Worm (Caenorhabditis elegans) whole organism, mixed stage, embryonic: ENCODE measurements around the gene nlp-3.

Experiments used
- drap-1 ChIP-seq: fragments of 200-800 bp; sonication (Bioruptor generic); optimal IDR thresholded peaks from 3 replicates; lab custom pipeline; 2018; ENCODE audit warnings: mild to moderate bottlenecking, missing genetic modification characterization, missing compliant biosample characterization
- elt-3 ChIP-seq: fragments of 150-350 bp; optimal IDR thresholded peaks from 2 replicates; lab custom pipeline; 2014; ENCODE audit warnings: missing biosample characterization, missing genetic modification characterization
- flh-1 ChIP-seq: fragments of 200-800 bp; sonication (Bioruptor generic); optimal IDR thresholded peaks from 2 replicates; lab custom pipeline; 2018; ENCODE audit warnings: mild to moderate bottlenecking, missing genetic modification characterization, moderate library complexity, missing compliant biosample characterization
- hlh-1 ChIP-seq: fragments of 150-350 bp; optimal IDR thresholded peaks from 2 replicates; lab custom pipeline; 2014; ENCODE audit warnings: missing biosample characterization, missing genetic modification reagents, missing genetic modification characterization
- lsy-2 ChIP-seq: fragments of 150-350 bp; optimal IDR thresholded peaks from 2 replicates; lab custom pipeline; 2014; ENCODE audit warnings: missing biosample characterization, missing genetic modification characterization
- nhr-12 ChIP-seq: fragments of 150-350 bp; optimal IDR thresholded peaks from 2 replicates; lab custom pipeline; 2014; ENCODE audit warnings: missing biosample characterization, missing genetic modification characterization
- nhr-2 ChIP-seq: fragments of 150-350 bp; optimal IDR thresholded peaks from 2 replicates; lab custom pipeline; 2014; ENCODE audit warnings: missing biosample characterization, missing genetic modification characterization
- nhr-76 ChIP-seq: sonication (generic microtip); optimal IDR thresholded peaks from 2 replicates; lab custom pipeline; 2017; ENCODE audit warnings: missing biosample characterization, missing genetic modification characterization
- snpc-4 ChIP-seq: fragments of 150-350 bp; optimal IDR thresholded peaks from 2 replicates; lab custom pipeline; 2014; ENCODE audit warnings: missing biosample characterization, missing genetic modification characterization
- sptf-1 ChIP-seq: sonication (generic microtip); optimal IDR thresholded peaks from 2 replicates; lab custom pipeline; 2017; ENCODE audit warnings: mild to moderate bottlenecking, missing genetic modification characterization, moderate library complexity, missing compliant biosample characterization
- unc-39 ChIP-seq: fragments of 150-350 bp; optimal IDR thresholded peaks from 2 replicates; lab custom pipeline; 2014; ENCODE audit warnings: missing biosample characterization, missing genetic modification characterization

DNA sequence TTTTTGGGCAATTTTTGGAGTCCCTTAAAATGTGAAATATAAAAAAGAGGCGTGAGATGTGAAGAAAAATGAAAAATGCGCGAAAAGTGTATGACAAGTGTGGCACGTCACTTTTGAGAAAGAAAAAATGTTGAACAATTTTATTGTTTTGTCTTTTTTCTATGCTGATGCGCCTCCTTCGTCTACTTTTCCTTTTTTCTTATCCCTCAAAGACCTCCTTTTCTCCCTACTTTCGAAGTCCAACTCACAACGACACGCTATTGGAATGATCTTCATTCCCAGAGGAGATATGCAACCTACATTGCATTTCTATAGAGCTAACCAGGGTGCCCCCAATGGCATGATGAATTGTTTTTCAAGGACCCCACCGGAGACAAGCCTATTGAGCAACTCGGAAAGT lies 27.8 kb upstream of the nlp-3 start:
- no peak for TF ChIP-seq nhr-2 (tag; lab: Kevin White, UChicago)
- TF ChIP-seq flh-1 (GFP tag; lab: Kevin White, UChicago): no peak
- no peak for TF ChIP-seq elt-3 (tag; lab: Kevin White, UChicago)
- no peak for TF ChIP-seq snpc-4 (tag; lab: Kevin White, UChicago)
- no peak for TF ChIP-seq unc-39 (tag; lab: Kevin White, UChicago)
- no peak for TF ChIP-seq nhr-12 (tag; lab: Kevin White, UChicago)
- no peak for TF ChIP-seq drap-1 (GFP tag; lab: Kevin White, UChicago)
- no peak for TF ChIP-seq lsy-2 (tag; lab: Kevin White, UChicago)
- no peak for TF ChIP-seq nhr-76
- no peak for TF ChIP-seq sptf-1
- no peak for TF ChIP-seq hlh-1 (tag; lab: Kevin White, UChicago)
